Fruit fly (Drosophila melanogaster): ENCODE data around the gene Mi-2.

dm6 chr3L:19913328-19913936, 3.4 kb upstream of the Mi-2 start, which contains the start of gene Mtr3:
- TF ChIP-seq OdsH (GFP tag; optimal IDR thresholded peaks at IDR 0.05) = no peak
- no peak for TF ChIP-seq Rel (GFP tag; optimal IDR thresholded peaks at IDR 0.05)
- TF ChIP-seq Rel (tag; optimal IDR thresholded peaks at IDR 0.05) = no peak
- TF ChIP-seq psq (GFP tag; optimal IDR thresholded peaks at IDR 0.05) = no peak
- TF ChIP-seq br (GFP tag; optimal IDR thresholded peaks at IDR 0.05) = no peak
- no peak for TF ChIP-seq woc (GFP tag; optimal IDR thresholded peaks at IDR 0.05)
- no peak for TF ChIP-seq usp (GFP tag; optimal IDR thresholded peaks at IDR 0.05)
- TF ChIP-seq Abd-B (GFP tag; optimal IDR thresholded peaks at IDR 0.05) = no peak
- TF ChIP-seq pan (optimal IDR thresholded peaks at IDR 0.05) = no peak
- no peak for TF ChIP-seq fru (GFP tag; optimal IDR thresholded peaks at IDR 0.05)
- TF ChIP-seq Myc (optimal IDR thresholded peaks at IDR 0.05) = no peak
- TF ChIP-seq Vsx2 (GFP tag; optimal IDR thresholded peaks at IDR 0.05; ENCODE audit: partially characterized antibody) = no peak
- TF ChIP-seq ey (GFP tag; optimal IDR thresholded peaks at IDR 0.05) = no peak
- no peak for TF ChIP-seq h (GFP tag; optimal IDR thresholded peaks at IDR 0.05)
- no peak for TF ChIP-seq Mio (GFP tag; optimal IDR thresholded peaks at IDR 0.05)

All from whole organism, wandering third instar larva.